Fruit fly (Drosophila melanogaster): ENCODE results near the gene Spag1.

Gene Spag1

DNA sequence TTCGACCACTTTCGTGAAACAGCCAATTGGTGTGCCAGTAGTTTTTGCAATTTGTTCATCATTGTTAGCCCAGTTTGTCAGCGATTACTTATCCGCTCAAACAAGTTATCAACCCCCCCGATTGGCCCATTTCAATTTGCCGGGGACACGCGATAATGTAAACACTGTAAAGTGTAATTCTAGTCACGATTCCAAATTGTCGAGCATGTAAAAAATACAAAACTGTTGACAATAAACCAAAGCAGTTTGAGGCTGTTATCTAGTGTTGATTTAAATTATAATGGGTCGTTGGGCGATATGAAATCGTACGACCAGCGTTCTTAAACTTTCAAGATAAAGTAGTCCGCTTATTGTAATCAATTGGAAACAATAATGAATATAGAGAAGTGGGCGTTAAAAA is 39.8 kb downstream of the Spag1 start (continued):
- TF ChIP-seq CG8290 (GFP tag; optimal IDR thresholded peaks at IDR 0.05): no peak
- TF ChIP-seq CG8290 (tag; optimal IDR thresholded peaks at IDR 0.05): peak in 1 of 2 experiments; percentile 8
- TF ChIP-seq zfh1 (GFP tag; IDR thresholded peaks at IDR 0.05): no peak
- no peak for TF ChIP-seq her (GFP tag; optimal IDR thresholded peaks at IDR 0.05)
- no peak for TF ChIP-seq run (tag; optimal IDR thresholded peaks at IDR 0.05)
- TF ChIP-seq lab (GFP tag; optimal IDR thresholded peaks at IDR 0.05): peak; percentile 15
- TF ChIP-seq sna (GFP tag; IDR thresholded peaks at IDR 0.05; ENCODE audit: partially characterized antibody): no peak
- no peak for TF ChIP-seq BtbVII (GFP tag; optimal IDR thresholded peaks at IDR 0.05)
- no peak for TF ChIP-seq CG7987 (GFP tag; optimal IDR thresholded peaks at IDR 0.05)
- no peak for TF ChIP-seq CG11696 (GFP tag; IDR thresholded peaks at IDR 0.05)
- no peak for TF ChIP-seq sqz (GFP tag; optimal IDR thresholded peaks at IDR 0.05)
- peak; percentile 1 for TF ChIP-seq gem (tag; optimal IDR thresholded peaks at IDR 0.05)
- no peak for TF ChIP-seq CG1024 (GFP tag; IDR thresholded peaks at IDR 0.05)
- TF ChIP-seq eyg (GFP tag; optimal IDR thresholded peaks at IDR 0.05): no peak
- TF ChIP-seq Hmr (GFP tag; optimal IDR thresholded peaks at IDR 0.05): peak; percentile 4
- TF ChIP-seq CG12071 (GFP tag; optimal IDR thresholded peaks at IDR 0.05): peak; percentile 21
- TF ChIP-seq NfI (GFP tag; optimal IDR thresholded peaks at IDR 0.05): no peak
- TF ChIP-seq mirr (GFP tag; optimal IDR thresholded peaks at IDR 0.05): peak; percentile 79
- no peak for TF ChIP-seq Neu2 (GFP tag; optimal IDR thresholded peaks at IDR 0.05; ENCODE audit: borderline replicate concordance)
- TF ChIP-seq bowl (GFP tag; IDR thresholded peaks at IDR 0.05): no peak
- TF ChIP-seq CG6254 (GFP tag; optimal IDR thresholded peaks at IDR 0.05): no peak
- TF ChIP-seq CG2202 (tag; optimal IDR thresholded peaks at IDR 0.05): no peak
- TF ChIP-seq ken (GFP tag; IDR thresholded peaks at IDR 0.05): no peak
- TF ChIP-seq danr (GFP tag; IDR thresholded peaks at IDR 0.05): no peak
- TF ChIP-seq CG9727 (GFP tag; optimal IDR thresholded peaks at IDR 0.05): no peak
- TF ChIP-seq D (optimal IDR thresholded peaks at IDR 0.05): no peak
- TF ChIP-seq D (GFP tag; optimal IDR thresholded peaks at IDR 0.05): no peak
- no peak for TF ChIP-seq Mrtf (GFP tag; IDR thresholded peaks at IDR 0.05)
- TF ChIP-seq CG12769 (tag; optimal IDR thresholded peaks at IDR 0.05): peak; percentile 9
- TF ChIP-seq CG18619 (GFP tag; optimal IDR thresholded peaks at IDR 0.05): no peak
- no peak for TF ChIP-seq CG7271 (tag; optimal IDR thresholded peaks at IDR 0.05)
- TF ChIP-seq CG8924 (tag; optimal IDR thresholded peaks at IDR 0.05): no peak
- peak; percentile 50 for TF ChIP-seq CG13296 (GFP tag; optimal IDR thresholded peaks at IDR 0.05)
- no peak for TF ChIP-seq CG14050 (GFP tag; IDR thresholded peaks at IDR 0.05)
- TF ChIP-seq Usf (GFP tag; optimal IDR thresholded peaks at IDR 0.05): no peak
- no peak for TF ChIP-seq z (GFP tag; IDR thresholded peaks at IDR 0.05)
- no peak for TF ChIP-seq gro (GFP tag; optimal IDR thresholded peaks at IDR 0.05)
- TF ChIP-seq CG11247 (GFP tag; IDR thresholded peaks at IDR 0.05): no peak
- TF ChIP-seq BEAF-32 (GFP tag; optimal IDR thresholded peaks at IDR 0.05): no peak

- TF ChIP-seq CG3281 (GFP tag; optimal IDR thresholded peaks at IDR 0.05) (peak; percentile 69), Xbp1 (GFP tag; optimal IDR thresholded peaks at IDR 0.05) (peak; percentile 18), eyg (GFP tag; optimal IDR thresholded peaks at IDR 0.05) (no peak), CG2199 (GFP tag; IDR thresholded peaks at IDR 0.05) (peak; percentile 46; the same call in 1 of the 3 replicates), klu (GFP tag; IDR thresholded peaks at IDR 0.05) (peak; percentile 31; the same call in 1 of the 2 replicates), dmrt11E (tag; optimal IDR thresholded peaks at IDR 0.05) (no peak), lmd (GFP tag; IDR thresholded peaks at IDR 0.05) (peak; percentile 26; the same call in 1 of the 2 replicates), D19B (GFP tag; optimal IDR thresholded peaks at IDR 0.05) (no peak), dimm (GFP tag; IDR thresholded peaks at IDR 0.05) (no peak), CG7357 (GFP tag; IDR thresholded peaks at IDR 0.05) (no peak), CrebB (tag; optimal IDR thresholded peaks at IDR 0.05) (no peak), ems (GFP tag; optimal IDR thresholded peaks at IDR 0.05) (no peak), CG18262 (tag; optimal IDR thresholded peaks at IDR 0.05) (no peak), CG12744 (GFP tag; optimal IDR thresholded peaks at IDR 0.05) (no peak), ase (GFP tag; IDR thresholded peaks at IDR 0.05) (no peak), D (optimal IDR thresholded peaks at IDR 0.05) (no peak), D (GFP tag; optimal IDR thresholded peaks at IDR 0.05) (no peak)
These were observed 40.9 kb downstream of the Spag1 start, which contains the start of gene CG31075 for dm6 chr3R:26988412-26988981. Gene CG31075, minus strand, starts transcription at chr3R:26988517.
